Worm (Caenorhabditis elegans) whole organism, L2 larva: ENCODE results near the gene Y105C5B.8.

ENCODE experiments used
- ZK546.5 ChIP-seq: sonication (generic microtip); optimal IDR thresholded peaks from 2 replicates; lab custom pipeline; 2017; ENCODE audit warnings: missing biosample characterization, missing genetic modification characterization
- ama-1 ChIP-seq: fragments of 150-350 bp; optimal IDR thresholded peaks from 2 replicates; lab custom pipeline; 2018; ENCODE audit warnings: inconsistent platforms
- lin-11 ChIP-seq: fragments of 150-350 bp; sonication (generic microtip); optimal IDR thresholded peaks from 2 replicates; lab custom pipeline; 2014; ENCODE audit warnings: missing biosample characterization, missing genetic modification characterization, inconsistent platforms, mixed read lengths
- mab-5 ChIP-seq: fragments of 150-350 bp; optimal IDR thresholded peaks from 2 replicates; lab custom pipeline; 2014; ENCODE audit warnings: missing biosample characterization, missing genetic modification characterization
- nhr-25 ChIP-seq: fragments of 150-350 bp; sonication (generic microtip); optimal IDR thresholded peaks from 3 replicates; lab custom pipeline; 2014; ENCODE audit warnings: missing biosample characterization, missing genetic modification characterization
- sma-9 ChIP-seq, 2 experiments: fragments of 150-350 bp in 1 of 2; sonication (generic microtip) in 1 of 2; optimal IDR thresholded peaks; 2 replicates each; lab custom pipeline; 2014 to 2016; ENCODE audit warnings: missing genetic modification characterization in 2 of 2, mild to moderate bottlenecking in 1 of 2, missing biosample characterization in 1 of 2, missing compliant biosample characterization in 1 of 2, missing genetic modification reagents in 1 of 2, moderate library complexity in 1 of 2
- snpc-4 ChIP-seq: fragments of 150-350 bp; optimal IDR thresholded peaks from 2 replicates; lab custom pipeline; 2014; ENCODE audit warnings: missing biosample characterization, missing genetic modification characterization
- unc-62 ChIP-seq: fragments of 150-350 bp; optimal IDR thresholded peaks from 2 replicates; lab custom pipeline; 2014; ENCODE audit warnings: missing biosample characterization, missing genetic modification reagents, missing genetic modification characterization
- ztf-1 ChIP-seq: fragments of 200-800 bp; sonication (Bioruptor generic); conservative IDR thresholded peaks from 2 replicates; pipeline ENCODE4 v1.3.6; 2022; ENCODE audit warnings: missing genetic modification characterization, missing compliant biosample characterization
- ztf-11 ChIP-seq: sonication (generic microtip); optimal IDR thresholded peaks from 2 replicates; lab custom pipeline; 2017; ENCODE audit warnings: missing biosample characterization, missing genetic modification characterization

- no peak for TF ChIP-seq nhr-25 (tag; lab: Kevin White, UChicago)
- no peak for TF ChIP-seq unc-62 (GFP tag; lab: Kevin White, UChicago)
- TF ChIP-seq sma-9 (GFP tag; optimal IDR thresholded peaks at IDR 0.05; lab: Kevin White, UChicago), result no peak
- no peak for TF ChIP-seq sma-9 (tag; optimal IDR thresholded peaks at IDR 0.05; lab: Kevin White, UChicago)
- TF ChIP-seq ztf-1 (GFP tag; lab: Robert Waterston, UW), result no peak
- TF ChIP-seq ama-1 (lab: Kevin White, UChicago), result no peak
- TF ChIP-seq ztf-11 (tag; lab: Kevin White, UChicago), result no peak
- no peak for TF ChIP-seq snpc-4 (tag; lab: Kevin White, UChicago)
- TF ChIP-seq ZK546.5 (tag; lab: Kevin White, UChicago), result no peak
- TF ChIP-seq lin-11 (tag; lab: Kevin White, UChicago), result no peak
- no peak for TF ChIP-seq mab-5
Measured at ce11 chrIV:15937088-15937487, 10.4 kb upstream of the Y105C5B.8 start.
